Fruit fly (Drosophila melanogaster) whole organism, prepupa: Measurements from ENCODE around the gene uif.

Experiments used
- Blimp-1 ChIP-seq: fragments of 200-800 bp; sonication (Bioruptor generic); optimal IDR thresholded peaks from 3 replicates; lab custom pipeline; 2017; ENCODE audit warnings: missing biosample characterization, missing genetic modification characterization, mild to moderate bottlenecking, moderate library complexity, missing genetic modification reagents
- CG10631 ChIP-seq: fragments of 200-800 bp; sonication (Bioruptor generic); optimal IDR thresholded peaks from 2 replicates; lab custom pipeline; 2016; ENCODE audit warnings: missing biosample characterization, missing genetic modification characterization
- CG11294 ChIP-seq: fragments of 200-800 bp; sonication (Bioruptor generic); IDR thresholded peaks from 2 replicates; pipeline ENCODE4 v1.3.6; 2022; ENCODE audit warnings: missing biosample characterization, missing genetic modification characterization
- CG11762 ChIP-seq: fragments of 200-800 bp; sonication (Bioruptor generic); optimal IDR thresholded peaks from 3 replicates; lab custom pipeline; 2016; ENCODE audit warnings: missing biosample characterization, missing genetic modification characterization; ENCODE audit not compliant: insufficient read depth
- CG11902 ChIP-seq: fragments of 200-800 bp; sonication (Bioruptor generic); optimal IDR thresholded peaks from 3 replicates; lab custom pipeline; 2016; ENCODE audit warnings: missing biosample characterization, missing genetic modification characterization
- CG15336 ChIP-seq: fragments of 200-800 bp; sonication (Bioruptor generic); IDR thresholded peaks from 2 replicates; pipeline ENCODE4 v1.3.6; 2022; ENCODE audit warnings: missing biosample characterization, missing genetic modification characterization
- CG16779 ChIP-seq: fragments of 200-800 bp; sonication (Bioruptor generic); optimal IDR thresholded peaks from 3 replicates; lab custom pipeline; 2017; ENCODE audit warnings: missing biosample characterization, mild to moderate bottlenecking, missing genetic modification characterization
- CG3032 ChIP-seq: fragments of 200-800 bp; optimal IDR thresholded peaks from 2 replicates; lab custom pipeline; 2019; ENCODE audit warnings: missing biosample characterization, mild to moderate bottlenecking, missing genetic modification characterization, moderate library complexity
- CG31627 ChIP-seq: fragments of 200-800 bp; sonication (Bioruptor generic); optimal IDR thresholded peaks from 3 replicates; lab custom pipeline; 2016; ENCODE audit warnings: missing biosample characterization, missing genetic modification characterization
- CG32006 ChIP-seq: fragments of 200-800 bp; sonication (Bioruptor generic); optimal IDR thresholded peaks from 3 replicates; lab custom pipeline; 2017; ENCODE audit warnings: missing biosample characterization, mild to moderate bottlenecking, missing genetic modification characterization
- CG34406 ChIP-seq: fragments of 200-800 bp; sonication (Bioruptor generic); optimal IDR thresholded peaks from 3 replicates; lab custom pipeline; 2016; ENCODE audit warnings: missing biosample characterization, missing genetic modification characterization
- CG3919 ChIP-seq: fragments of 200-800 bp; sonication (Bioruptor generic); optimal IDR thresholded peaks from 3 replicates; lab custom pipeline; 2016; ENCODE audit warnings: missing biosample characterization, missing genetic modification characterization
- CG6276 ChIP-seq: fragments of 200-800 bp; sonication (Bioruptor generic); optimal IDR thresholded peaks from 2 replicates; lab custom pipeline; 2017; ENCODE audit warnings: missing biosample characterization, mild to moderate bottlenecking, missing genetic modification characterization
- CG6792 ChIP-seq: fragments of 200-800 bp; sonication (Bioruptor generic); optimal IDR thresholded peaks from 3 replicates; lab custom pipeline; 2016; ENCODE audit warnings: missing biosample characterization, missing genetic modification characterization
- CG6808 ChIP-seq: fragments of 200-800 bp; sonication (Bioruptor generic); optimal IDR thresholded peaks from 3 replicates; lab custom pipeline; 2017; ENCODE audit warnings: missing biosample characterization, missing genetic modification characterization, mild to moderate bottlenecking, moderate library complexity, missing genetic modification reagents
- CG7368 ChIP-seq: fragments of 200-800 bp; sonication (Bioruptor generic); optimal IDR thresholded peaks from 3 replicates; lab custom pipeline; 2016; ENCODE audit warnings: missing biosample characterization, missing genetic modification characterization
- CG8119 ChIP-seq: fragments of 200-800 bp; sonication (Bioruptor generic); IDR thresholded peaks from 3 replicates; pipeline ENCODE4 v1.3.6; 2022; ENCODE audit warnings: missing biosample characterization, missing genetic modification characterization
- CG8319 ChIP-seq: fragments of 200-800 bp; sonication (Bioruptor generic); optimal IDR thresholded peaks from 3 replicates; lab custom pipeline; 2016; ENCODE audit warnings: missing biosample characterization, missing genetic modification characterization
- CG8632 ChIP-seq: fragments of 200-800 bp; sonication (Bioruptor generic); optimal IDR thresholded peaks from 3 replicates; lab custom pipeline; 2016; ENCODE audit warnings: missing biosample characterization, missing genetic modification characterization
- CG9139 ChIP-seq: fragments of 200-800 bp; sonication (Bioruptor generic); optimal IDR thresholded peaks from 3 replicates; lab custom pipeline; 2017; ENCODE audit warnings: missing biosample characterization, mild to moderate bottlenecking, missing genetic modification characterization
- Eip75B ChIP-seq: fragments of 200-800 bp; sonication (Bioruptor generic); optimal IDR thresholded peaks from 3 replicates; lab custom pipeline; 2016; ENCODE audit warnings: missing biosample characterization, missing genetic modification characterization
- Eip78C ChIP-seq: fragments of 200-800 bp; sonication (Bioruptor generic); peaks from one replicate; lab custom pipeline; 2016; ENCODE audit warnings: missing biosample characterization, missing genetic modification characterization
- Eip93F ChIP-seq: fragments of 200-800 bp; sonication (Bioruptor generic); optimal IDR thresholded peaks from 2 replicates; lab custom pipeline; 2016; ENCODE audit warnings: missing biosample characterization, mild to moderate bottlenecking, missing genetic modification characterization
- Ets21C ChIP-seq: fragments of 200-800 bp; sonication (Bioruptor generic); optimal IDR thresholded peaks from 3 replicates; lab custom pipeline; 2016; ENCODE audit warnings: missing biosample characterization, missing genetic modification characterization
- Ets96B ChIP-seq: fragments of 200-800 bp; optimal IDR thresholded peaks from 2 replicates; lab custom pipeline; 2019; ENCODE audit warnings: missing biosample characterization, mild to moderate bottlenecking, missing genetic modification characterization, moderate library complexity
- Hr38 ChIP-seq: sonication (Bioruptor generic); optimal IDR thresholded peaks from 2 replicates; lab custom pipeline; 2016; ENCODE audit warnings: missing biosample characterization, missing genetic modification characterization
- Hr39 ChIP-seq: fragments of 200-800 bp; sonication (Bioruptor generic); optimal IDR thresholded peaks from 2 replicates; lab custom pipeline; 2016; ENCODE audit warnings: missing biosample characterization, missing genetic modification characterization
- Met ChIP-seq: fragments of 200-800 bp; sonication (Bioruptor generic); optimal IDR thresholded peaks from 3 replicates; lab custom pipeline; 2016; ENCODE audit warnings: missing biosample characterization, missing genetic modification characterization
- OdsH ChIP-seq: fragments of 200-800 bp; sonication (Bioruptor generic); optimal IDR thresholded peaks from 3 replicates; lab custom pipeline; 2016; ENCODE audit warnings: missing biosample characterization, missing genetic modification characterization
- Smox ChIP-seq: fragments of 200-800 bp; sonication (Bioruptor generic); optimal IDR thresholded peaks from 3 replicates; lab custom pipeline; 2016; ENCODE audit warnings: missing biosample characterization, missing genetic modification characterization
- Sox14 ChIP-seq: fragments of 200-800 bp; sonication (Bioruptor generic); optimal IDR thresholded peaks from 3 replicates; lab custom pipeline; 2016; ENCODE audit warnings: missing biosample characterization, missing genetic modification characterization
- achi ChIP-seq: fragments of 200-800 bp; sonication (Bioruptor generic); optimal IDR thresholded peaks from 3 replicates; lab custom pipeline; 2016; ENCODE audit warnings: missing biosample characterization, missing genetic modification characterization
- dsx ChIP-seq: fragments of 200-800 bp; optimal IDR thresholded peaks from 3 replicates; lab custom pipeline; 2019; ENCODE audit warnings: missing biosample characterization, mild to moderate bottlenecking, missing genetic modification characterization, moderate library complexity; ENCODE audit not compliant: poor library complexity, severe bottlenecking
- eg ChIP-seq: fragments of 200-800 bp; sonication (Bioruptor generic); IDR thresholded peaks from 3 replicates; pipeline ENCODE4 v1.3.6; 2022; ENCODE audit warnings: missing biosample characterization, missing genetic modification characterization
- fd59A ChIP-seq: fragments of 200-800 bp; sonication (Bioruptor generic); optimal IDR thresholded peaks from 2 replicates; lab custom pipeline; 2017; ENCODE audit warnings: missing biosample characterization, mild to moderate bottlenecking, missing genetic modification characterization, missing genetic modification reagents
- fkh ChIP-seq: fragments of 200-800 bp; sonication (Bioruptor generic); optimal IDR thresholded peaks from 3 replicates; lab custom pipeline; 2017; ENCODE audit warnings: missing biosample characterization, mild to moderate bottlenecking, missing genetic modification characterization, moderate library complexity
- lz ChIP-seq: fragments of 200-800 bp; sonication (Bioruptor generic); optimal IDR thresholded peaks from 3 replicates; lab custom pipeline; 2016; ENCODE audit warnings: missing biosample characterization, missing genetic modification characterization
- pdm3 ChIP-seq: fragments of 200-800 bp; sonication (Bioruptor generic); optimal IDR thresholded peaks from 3 replicates; lab custom pipeline; 2016; ENCODE audit warnings: missing biosample characterization, missing genetic modification characterization
- salr ChIP-seq, 2 experiments: fragments of 200-800 bp; sonication (Bioruptor generic); optimal IDR thresholded peaks; 3 replicates each; lab custom pipeline; 2016 to 2018; ENCODE audit warnings: missing biosample characterization in 2 of 2, missing genetic modification characterization in 2 of 2, mild to moderate bottlenecking in 1 of 2
- spab ChIP-seq: fragments of 200-800 bp; sonication (Bioruptor generic); optimal IDR thresholded peaks from 2 replicates; lab custom pipeline; 2017; ENCODE audit warnings: missing biosample characterization, mild to moderate bottlenecking, missing genetic modification characterization, missing genetic modification reagents
- svp ChIP-seq: fragments of 200-800 bp; sonication (Bioruptor generic); peaks from one replicate; lab custom pipeline; 2016; ENCODE audit warnings: missing biosample characterization, missing genetic modification characterization
- vri ChIP-seq: fragments of 200-800 bp; sonication (Bioruptor generic); optimal IDR thresholded peaks from 3 replicates; lab custom pipeline; 2016; ENCODE audit warnings: missing biosample characterization, mild to moderate bottlenecking, missing genetic modification characterization

Gene uif

DNA sequence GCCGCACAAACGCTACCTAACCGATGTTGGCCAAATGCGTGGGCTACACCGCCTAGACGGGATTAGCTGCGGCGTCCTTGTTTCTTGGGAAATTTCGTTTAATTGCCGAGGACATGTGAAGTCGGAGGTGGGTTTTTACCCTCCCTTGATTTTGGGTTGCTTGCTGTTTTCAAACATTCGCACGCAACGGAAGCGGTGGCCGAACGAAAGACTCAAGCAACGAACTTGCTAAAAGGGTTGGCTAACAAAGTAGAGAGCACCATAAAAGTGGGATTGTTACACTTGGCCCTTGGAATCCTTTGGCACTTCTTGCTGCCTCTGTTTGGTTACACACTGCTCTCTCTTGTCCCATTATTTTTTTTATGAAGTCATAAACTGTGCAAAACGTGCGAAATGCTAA, 354 bp upstream of the uif start:
- 0 out of 3 replicates have a peak, but pooled peaks have one; percentile 6 for TF ChIP-seq CG8119 (GFP tag; lab: Robert Waterston, UW)
- TF ChIP-seq CG3919 (GFP tag; lab: Kevin White, UChicago), result no peak
- no peak for TF ChIP-seq vri (GFP tag; lab: Kevin White, UChicago)
- no peak for TF ChIP-seq CG32006 (GFP tag; lab: Kevin White, UChicago)

DNA sequence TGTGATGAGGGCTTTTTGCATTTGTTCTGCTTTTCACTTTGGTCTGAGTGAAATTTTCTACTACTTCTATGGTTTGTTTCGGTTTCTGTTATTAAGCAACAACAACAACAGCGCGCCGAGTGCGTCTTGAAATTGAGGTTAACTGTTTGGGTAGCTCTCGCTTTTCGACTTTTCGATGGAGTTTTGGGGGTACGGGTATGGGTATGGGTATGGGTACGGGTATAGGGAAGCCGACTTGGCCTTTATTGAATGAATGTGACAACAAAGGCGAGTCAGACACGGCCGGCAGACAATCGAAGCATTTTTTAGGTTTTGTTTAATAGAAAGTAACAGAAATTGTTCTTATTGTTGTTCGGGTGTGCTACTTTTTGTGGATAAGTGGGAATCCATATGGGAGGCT, 2.6 kb downstream of the uif start:
- TF ChIP-seq CG11902 (GFP tag; lab: Kevin White, UChicago) (no peak), CG32006 (GFP tag; lab: Kevin White, UChicago) (no peak), Smox (no peak), Eip78C (GFP tag; lab: Kevin White, UChicago) (no peak), salr (GFP tag; optimal IDR thresholded peaks at IDR 0.05; lab: Kevin White, UChicago) (no peak), OdsH (GFP tag; lab: Kevin White, UChicago) (no peak), fd59A (no peak), Blimp-1 (no peak), CG8632 (GFP tag; lab: Kevin White, UChicago) (no peak), CG34406 (no peak), CG10631 (GFP tag; lab: Kevin White, UChicago) (no peak), CG8319 (GFP tag; lab: Kevin White, UChicago) (no peak), Met (GFP tag; lab: Kevin White, UChicago) (no peak), CG3032 (no peak), CG6792 (GFP tag; lab: Kevin White, UChicago) (no peak), achi (GFP tag; lab: Kevin White, UChicago) (no peak), Ets96B (no peak)

dm6 chr2L:7005489-7005888, 4.7 kb downstream of the uif start:
- no peak for TF ChIP-seq fkh (GFP tag; lab: Kevin White, UChicago)
- no peak for TF ChIP-seq dsx
- TF ChIP-seq CG6276, result no peak
- TF ChIP-seq Eip75B (GFP tag; lab: Kevin White, UChicago), result no peak
- TF ChIP-seq spab (GFP tag; lab: Kevin White, UChicago), result no peak
- TF ChIP-seq Eip78C (GFP tag; lab: Kevin White, UChicago), result peak; percentile 21
- TF ChIP-seq CG10631 (GFP tag; lab: Kevin White, UChicago), result no peak

- TF ChIP-seq Ets21C (no peak), fkh (GFP tag; lab: Kevin White, UChicago) (no peak), CG11762 (GFP tag; lab: Kevin White, UChicago) (no peak), Blimp-1 (peak; percentile 27), svp (GFP tag; lab: Kevin White, UChicago) (peak; percentile 49), Eip78C (GFP tag; lab: Kevin White, UChicago) (peak; percentile 7)
Measured at dm6 chr2L:7004304-7004703, 5.9 kb downstream of the uif start.

dm6 chr2L:6998736-6999135, 11.4 kb downstream of the uif start:
- TF ChIP-seq eg (0 out of 3 replicates have a peak, but pooled peaks have one; percentile 6), CG6808 (GFP tag; lab: Kevin White, UChicago) (no peak), CG8319 (GFP tag; lab: Kevin White, UChicago) (no peak)

DNA sequence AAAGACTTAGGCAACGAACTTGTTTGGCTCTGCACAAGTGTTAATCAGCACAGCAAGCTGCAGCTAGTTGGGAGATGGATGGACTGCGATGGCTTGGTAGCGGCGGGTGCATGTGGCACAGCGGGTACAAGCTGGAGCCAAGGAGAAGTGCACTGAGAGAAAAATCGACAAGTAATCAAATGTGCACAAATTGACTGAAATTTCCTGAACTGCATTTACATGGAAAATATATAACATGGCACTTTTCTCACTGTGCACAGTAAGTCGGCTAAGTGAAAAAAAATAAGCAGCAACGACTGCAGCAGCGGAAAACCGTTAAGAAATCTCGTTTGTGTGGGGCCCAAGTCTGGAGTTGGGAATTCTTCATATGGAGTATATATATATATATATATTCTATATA, 19.1 kb downstream of the uif start:
- peak; percentile 76 for TF ChIP-seq CG32006 (GFP tag; lab: Kevin White, UChicago)
- no peak for TF ChIP-seq lz (GFP tag; lab: Kevin White, UChicago)
- TF ChIP-seq eg, result peak; percentile 83
- TF ChIP-seq Hr39 (GFP tag; lab: Kevin White, UChicago), result peak; percentile 20
- peak; percentile 78 for TF ChIP-seq CG15336
- peak; percentile 59 for TF ChIP-seq achi (GFP tag; lab: Kevin White, UChicago)
- peak; percentile 65 for TF ChIP-seq CG3032
- TF ChIP-seq CG11294 (GFP tag; lab: Robert Waterston, UW), result peak; percentile 37; the same call in 1 of the 2 replicates
- TF ChIP-seq Hr38 (GFP tag; lab: Kevin White, UChicago), result no peak
- TF ChIP-seq CG16779 (tag; lab: Kevin White, UChicago), result peak; percentile 44
- peak; percentile 65 for TF ChIP-seq CG6808 (GFP tag; lab: Kevin White, UChicago)
- peak; percentile 46 for TF ChIP-seq CG11762 (GFP tag; lab: Kevin White, UChicago)
- peak; percentile 54 for TF ChIP-seq fd59A
- TF ChIP-seq CG7368 (GFP tag; lab: Kevin White, UChicago), result peak; percentile 50
- peak; percentile 65 for TF ChIP-seq pdm3 (GFP tag; lab: Kevin White, UChicago)
- TF ChIP-seq salr (GFP tag; optimal IDR thresholded peaks at IDR 0.05; lab: Kevin White, UChicago), result peak; percentile 53 to 55
- peak; percentile 45 for TF ChIP-seq CG9139 (GFP tag; lab: Kevin White, UChicago)
- no peak for TF ChIP-seq Eip93F (GFP tag; lab: Kevin White, UChicago)
- TF ChIP-seq CG31627 (GFP tag; lab: Kevin White, UChicago), result peak; percentile 11
- TF ChIP-seq Sox14 (GFP tag; lab: Kevin White, UChicago), result peak; percentile 67
- TF ChIP-seq CG34406, result peak; percentile 36
